Worm (Caenorhabditis elegans) whole organism, L2 larva: ENCODE results near the gene ZK185.2.

Experiments used
- C34F6.9 ChIP-seq: fragments of 150-350 bp; optimal IDR thresholded peaks from 2 replicates; lab custom pipeline; 2014; ENCODE audit warnings: missing biosample characterization, missing genetic modification characterization
- F13H6.1 ChIP-seq: sonication (generic microtip); optimal IDR thresholded peaks from 2 replicates; lab custom pipeline; 2016; ENCODE audit warnings: missing genetic modification characterization, missing compliant biosample characterization
- R02D3.7 ChIP-seq: fragments of 150-350 bp; optimal IDR thresholded peaks from 2 replicates; lab custom pipeline; 2014; ENCODE audit warnings: missing biosample characterization, missing genetic modification characterization
- Y55F3AM.14 ChIP-seq: fragments of 200-800 bp; sonication (Bioruptor generic); optimal IDR thresholded peaks from 2 replicates; lab custom pipeline; 2018; ENCODE audit warnings: mild to moderate bottlenecking, missing genetic modification characterization, missing compliant biosample characterization
- ama-1 ChIP-seq: fragments of 150-350 bp; optimal IDR thresholded peaks from 2 replicates; lab custom pipeline; 2018; ENCODE audit warnings: inconsistent platforms
- ceh-16 ChIP-seq: fragments of 150-350 bp; optimal IDR thresholded peaks from 2 replicates; lab custom pipeline; 2014; ENCODE audit warnings: missing biosample characterization, missing genetic modification characterization
- crh-2 ChIP-seq: sonication (generic microtip); optimal IDR thresholded peaks from 2 replicates; lab custom pipeline; 2017; ENCODE audit warnings: missing biosample characterization, missing genetic modification characterization
- dmd-4 ChIP-seq: sonication (generic microtip); optimal IDR thresholded peaks from 2 replicates; lab custom pipeline; 2017; ENCODE audit warnings: missing biosample characterization, missing genetic modification characterization
- egl-27 ChIP-seq: sonication (generic microtip); optimal IDR thresholded peaks from 3 replicates; lab custom pipeline; 2017; ENCODE audit warnings: missing biosample characterization, missing genetic modification reagents, missing genetic modification characterization
- elt-1 ChIP-seq: fragments of 150-350 bp; optimal IDR thresholded peaks from 2 replicates; lab custom pipeline; 2014; ENCODE audit warnings: missing biosample characterization, missing genetic modification characterization
- elt-3 ChIP-seq: sonication (generic microtip); optimal IDR thresholded peaks from 2 replicates; lab custom pipeline; 2017; ENCODE audit warnings: missing biosample characterization, missing genetic modification characterization
- fos-1 ChIP-seq: fragments of 150-350 bp; optimal IDR thresholded peaks from 2 replicates; lab custom pipeline; 2014; ENCODE audit warnings: missing biosample characterization, missing genetic modification characterization
- gmeb-1 ChIP-seq: fragments of 150-350 bp; optimal IDR thresholded peaks from 2 replicates; lab custom pipeline; 2014; ENCODE audit warnings: missing biosample characterization, missing genetic modification characterization
- lin-11 ChIP-seq: fragments of 150-350 bp; sonication (generic microtip); optimal IDR thresholded peaks from 2 replicates; lab custom pipeline; 2014; ENCODE audit warnings: missing biosample characterization, missing genetic modification characterization, inconsistent platforms, mixed read lengths
- lin-13 ChIP-seq: fragments of 150-350 bp; optimal IDR thresholded peaks from 2 replicates; lab custom pipeline; 2014; ENCODE audit warnings: missing biosample characterization, missing genetic modification reagents, missing genetic modification characterization
- lin-39 ChIP-seq: fragments of 150-350 bp; optimal IDR thresholded peaks from 2 replicates; lab custom pipeline; 2014; ENCODE audit warnings: missing biosample characterization, missing genetic modification reagents, missing genetic modification characterization
- lsy-2 ChIP-seq, 2 experiments: fragments of 150-350 bp in 1 of 2; sonication (generic microtip) in 1 of 2; optimal IDR thresholded peaks; 2 replicates each; lab custom pipeline; 2014 to 2017; ENCODE audit warnings: missing biosample characterization in 2 of 2, missing genetic modification characterization in 2 of 2
- mab-5 ChIP-seq: fragments of 150-350 bp; optimal IDR thresholded peaks from 2 replicates; lab custom pipeline; 2014; ENCODE audit warnings: missing biosample characterization, missing genetic modification characterization
- mbf-1 ChIP-seq: sonication (generic microtip); optimal IDR thresholded peaks from 2 replicates; lab custom pipeline; 2017; ENCODE audit warnings: missing biosample characterization, missing genetic modification characterization
- mdl-1 ChIP-seq, 2 experiments: fragments of 150-350 bp in 1 of 2; sonication (generic microtip) in 1 of 2; optimal IDR thresholded peaks; 2 replicates each; lab custom pipeline; 2017; ENCODE audit warnings: missing biosample characterization in 2 of 2, missing genetic modification characterization in 2 of 2
- nhr-10 ChIP-seq: sonication (generic microtip); optimal IDR thresholded peaks from 2 replicates; lab custom pipeline; 2017; ENCODE audit warnings: missing biosample characterization, missing genetic modification characterization
- nhr-23 ChIP-seq: fragments of 150-350 bp; optimal IDR thresholded peaks from 2 replicates; lab custom pipeline; 2014; ENCODE audit warnings: missing biosample characterization, missing genetic modification reagents, missing genetic modification characterization
- nhr-237 ChIP-seq: fragments of 150-350 bp; optimal IDR thresholded peaks from 2 replicates; lab custom pipeline; 2014; ENCODE audit warnings: missing biosample characterization, missing genetic modification characterization
- nhr-25 ChIP-seq: fragments of 150-350 bp; sonication (generic microtip); optimal IDR thresholded peaks from 3 replicates; lab custom pipeline; 2014; ENCODE audit warnings: missing biosample characterization, missing genetic modification characterization
- nhr-6 ChIP-seq: fragments of 150-350 bp; optimal IDR thresholded peaks from 2 replicates; lab custom pipeline; 2014; ENCODE audit warnings: missing biosample characterization, missing genetic modification characterization
- nhr-77 ChIP-seq: fragments of 150-350 bp; optimal IDR thresholded peaks from 2 replicates; lab custom pipeline; 2014; ENCODE audit warnings: missing biosample characterization, missing genetic modification characterization
- peb-1 ChIP-seq: fragments of 150-350 bp; optimal IDR thresholded peaks from 2 replicates; lab custom pipeline; 2014; ENCODE audit warnings: missing biosample characterization, missing genetic modification characterization
- skn-1 ChIP-seq: sonication (generic microtip); optimal IDR thresholded peaks from 2 replicates; lab custom pipeline; 2017; ENCODE audit warnings: missing biosample characterization, missing genetic modification characterization
- sma-3 ChIP-seq: sonication (generic microtip); optimal IDR thresholded peaks from 2 replicates; lab custom pipeline; 2016; ENCODE audit warnings: missing genetic modification reagents, missing genetic modification characterization, missing compliant biosample characterization
- unc-62 ChIP-seq: fragments of 150-350 bp; optimal IDR thresholded peaks from 2 replicates; lab custom pipeline; 2014; ENCODE audit warnings: missing biosample characterization, missing genetic modification reagents, missing genetic modification characterization
- zag-1 ChIP-seq: fragments of 150-350 bp; optimal IDR thresholded peaks from 2 replicates; lab custom pipeline; 2014; ENCODE audit warnings: missing biosample characterization, missing genetic modification characterization
- ztf-1 ChIP-seq: fragments of 200-800 bp; sonication (Bioruptor generic); conservative IDR thresholded peaks from 2 replicates; pipeline ENCODE4 v1.3.6; 2022; ENCODE audit warnings: missing genetic modification characterization, missing compliant biosample characterization
- ztf-11 ChIP-seq: sonication (generic microtip); optimal IDR thresholded peaks from 2 replicates; lab custom pipeline; 2017; ENCODE audit warnings: missing biosample characterization, missing genetic modification characterization
- ztf-4 ChIP-seq: fragments of 150-350 bp; optimal IDR thresholded peaks from 2 replicates; lab custom pipeline; 2014; ENCODE audit warnings: missing biosample characterization, missing genetic modification characterization

The ZK185.2 gene

ce11 chrIV:4559160-4559559 lies 22.8 kb downstream of the ZK185.2 start:
- TF ChIP-seq gmeb-1 (tag; lab: Kevin White, UChicago) = peak; percentile 14
- no peak for TF ChIP-seq lin-39 (tag; lab: Kevin White, UChicago)
- no peak for TF ChIP-seq nhr-23
- peak; percentile 67 for TF ChIP-seq fos-1 (tag; lab: Kevin White, UChicago)
- TF ChIP-seq crh-2 = no peak

DNA sequence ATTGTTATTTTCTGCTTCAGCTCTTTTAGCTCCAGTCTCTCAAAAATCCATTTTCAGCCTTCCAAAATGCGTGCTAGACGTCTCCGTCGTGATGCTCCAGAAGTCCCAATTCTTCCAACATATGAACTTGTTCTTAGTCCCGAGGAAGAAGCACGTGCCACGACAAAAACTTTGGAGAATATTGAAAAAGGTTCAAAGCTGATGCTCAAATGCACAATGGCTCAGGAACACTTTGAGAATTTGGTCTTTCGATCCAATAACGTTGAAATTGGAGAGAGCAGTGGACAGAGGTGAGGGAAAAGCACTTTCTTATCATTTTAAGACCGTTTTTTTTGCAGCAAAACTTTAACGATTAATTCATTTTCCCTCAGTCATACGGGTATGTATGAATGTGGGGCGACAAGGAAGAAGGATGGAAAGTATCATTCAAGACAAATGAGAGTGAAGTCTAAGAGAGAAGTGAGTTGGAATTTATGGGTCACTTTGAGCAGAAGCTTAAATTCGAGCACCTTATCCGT lies 26.3 kb downstream of the ZK185.2 start, which contains the start of gene igeg-1:
igeg-1 (plus strand) TSS at position 51 of the 518 bp plus-strand sequence.
- TF ChIP-seq crh-2 (peak; percentile 7), nhr-10 (tag; lab: Kevin White, UChicago) (no peak), nhr-25 (tag; lab: Kevin White, UChicago) (no peak), ceh-16 (tag; lab: Kevin White, UChicago) (no peak), nhr-237 (tag; lab: Kevin White, UChicago) (no peak), mbf-1 (tag; lab: Kevin White, UChicago) (no peak), fos-1 (tag; lab: Kevin White, UChicago) (peak; percentile 67), lin-11 (tag; lab: Kevin White, UChicago) (no peak)
- TF ChIP-seq, all 48 proteins: peak for 2

DNA sequence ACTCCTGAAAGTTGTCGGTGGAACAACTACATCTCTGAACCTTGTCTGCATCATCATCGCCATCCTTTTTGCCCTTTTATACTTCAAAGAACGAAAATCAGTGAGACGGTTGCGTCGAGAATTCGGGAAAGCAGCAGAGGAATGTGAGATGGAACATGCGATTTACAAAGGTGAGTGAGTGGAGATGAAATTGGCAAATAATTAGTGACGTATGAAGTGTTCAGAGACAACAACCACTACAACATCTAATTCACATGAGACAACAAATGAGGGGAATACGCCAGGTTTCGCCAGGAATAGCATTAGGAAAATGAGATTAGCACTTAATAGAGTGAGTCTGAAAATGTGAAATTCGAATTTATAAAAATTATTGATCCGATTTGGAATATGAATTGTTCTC lies 28.2 kb downstream of the ZK185.2 start:
- no peak for TF ChIP-seq ztf-11

- TF ChIP-seq lin-39 (tag; lab: Kevin White, UChicago) (no peak), fos-1 (tag; lab: Kevin White, UChicago) (no peak), nhr-77 (tag; lab: Kevin White, UChicago) (no peak), mbf-1 (tag; lab: Kevin White, UChicago) (no peak), ztf-4 (tag; lab: Kevin White, UChicago) (no peak), egl-27 (tag; lab: Kevin White, UChicago) (no peak), unc-62 (no peak), C34F6.9 (tag; lab: Kevin White, UChicago) (no peak), R02D3.7 (tag; lab: Kevin White, UChicago) (no peak)
Measured at ce11 chrIV:4565882-4566281, 29.5 kb downstream of the ZK185.2 start.

ce11 chrIV:4567343-4567742 lies 31.0 kb downstream of the ZK185.2 start, which contains the start of gene F28E10.4:
Gene F28E10.4, minus strand, starts transcription at chrIV:4567443.
- TF ChIP-seq lin-13 = no peak
- TF ChIP-seq ztf-1 (GFP tag; lab: Robert Waterston, UW) = no peak
- no peak for TF ChIP-seq crh-2
- no peak for TF ChIP-seq mab-5
- TF ChIP-seq Y55F3AM.14 (GFP tag; lab: Kevin White, UChicago) = no peak
- TF ChIP-seq nhr-77 (tag; lab: Kevin White, UChicago) = no peak
- TF ChIP-seq elt-3 (tag; lab: Kevin White, UChicago) = no peak
- TF ChIP-seq ama-1 = no peak
- no peak for TF ChIP-seq mdl-1 (tag; optimal IDR thresholded peaks at IDR 0.05; lab: Kevin White, UChicago)
- TF ChIP-seq lin-39 (tag; lab: Kevin White, UChicago) = no peak
- no peak for TF ChIP-seq C34F6.9 (tag; lab: Kevin White, UChicago)
- TF ChIP-seq nhr-6 (tag; lab: Kevin White, UChicago) = no peak
- no peak for TF ChIP-seq R02D3.7 (tag; lab: Kevin White, UChicago)
- no peak for TF ChIP-seq skn-1 (tag; lab: Kevin White, UChicago)
- no peak for TF ChIP-seq dmd-4 (tag; lab: Kevin White, UChicago)

- no peak for TF ChIP-seq lsy-2 (tag; optimal IDR thresholded peaks at IDR 0.05; lab: Kevin White, UChicago)
- no peak for TF ChIP-seq sma-3
- no peak for TF ChIP-seq egl-27 (tag; lab: Kevin White, UChicago)
- no peak for TF ChIP-seq peb-1
- TF ChIP-seq F13H6.1 = no peak
- no peak for TF ChIP-seq zag-1
- TF ChIP-seq nhr-6 (tag; lab: Kevin White, UChicago) = no peak
- TF ChIP-seq elt-3 (tag; lab: Kevin White, UChicago) = no peak
- TF ChIP-seq nhr-10 (tag; lab: Kevin White, UChicago) = no peak
- TF ChIP-seq elt-1 = no peak
- TF ChIP-seq ceh-16 (tag; lab: Kevin White, UChicago) = no peak
Measured at ce11 chrIV:4568402-4568891, 32.1 kb downstream of the ZK185.2 start, which contains the start of gene F28E10.1. Gene F28E10.1, plus strand, starts transcription at chrIV:4568841.
